Fruit fly (Drosophila melanogaster): ENCODE data around the gene CG43798.

Gene CG43798

DNA sequence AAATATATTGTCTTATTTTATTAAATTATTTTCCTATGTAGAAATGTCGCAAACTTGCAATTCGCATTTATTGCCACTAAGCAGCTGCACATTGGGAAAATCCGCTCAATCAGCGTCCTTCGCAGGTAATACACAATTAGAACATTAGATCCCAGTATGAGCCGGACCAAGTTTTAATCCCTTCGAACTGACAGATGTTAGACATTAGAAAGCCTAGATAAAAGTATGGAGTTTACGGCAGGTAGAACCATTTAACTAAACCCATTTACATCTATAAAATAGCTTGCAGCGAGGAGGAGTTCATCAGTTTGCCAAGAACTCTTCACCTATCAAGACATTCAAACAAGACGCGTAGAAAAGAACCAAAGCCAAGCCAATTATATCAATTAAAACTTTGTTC, 40.4 kb downstream of the CG43798 start, which contains the start of gene Elba3:
Gene Elba3, plus strand, starts transcription at position 301 of the 400 bp plus-strand sequence.
- TF ChIP-seq CTCF (optimal IDR thresholded peaks at IDR 0.05) = no peak
- TF ChIP-seq CG8478 (optimal IDR thresholded peaks at IDR 0.05) = no peak

- no peak for TF ChIP-seq CTCF (optimal IDR thresholded peaks at IDR 0.05)
- no peak for TF ChIP-seq CG8478 (optimal IDR thresholded peaks at IDR 0.05)
Measured at dm6 chr2L:4690602-4691001, 43.8 kb downstream of the CG43798 start, which contains the start of gene CG3251. Gene CG3251, minus strand, starts transcription at chr2L:4690702.

DNA sequence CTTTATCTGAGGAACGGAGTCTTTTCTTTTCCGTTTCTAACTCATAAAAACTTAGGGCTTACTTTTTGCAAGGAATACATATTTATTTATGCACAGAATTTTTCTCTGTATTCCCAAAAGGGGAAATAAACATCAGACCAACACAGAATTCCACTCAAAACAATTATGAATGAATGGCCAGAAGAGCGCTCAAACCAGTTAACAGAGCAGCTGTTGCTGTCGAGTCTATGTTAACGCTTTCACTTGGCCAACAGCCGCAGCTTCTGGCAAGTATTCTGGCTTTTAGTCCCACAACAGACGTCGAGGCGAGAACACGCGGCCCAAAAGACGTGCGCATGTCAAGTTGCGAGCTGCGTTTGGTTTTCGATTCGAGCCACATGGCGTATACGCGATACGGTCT, 47.6 kb downstream of the CG43798 start, which contains the start of gene dcma:
Gene dcma, plus strand, starts transcription at position 301 of the 400 bp plus-strand sequence.
- TF ChIP-seq CG8478 (optimal IDR thresholded peaks at IDR 0.05) (no peak), CTCF (optimal IDR thresholded peaks at IDR 0.05) (no peak)
